Worm (Caenorhabditis elegans) whole organism, mixed stage, embryonic: ENCODE results near the gene hsp-3.

Experiments
- bed-3 ChIP-seq: fragments of 200-800 bp; sonication (Bioruptor generic); optimal IDR thresholded peaks from 3 replicates; lab custom pipeline; 2018; ENCODE audit warnings: mild to moderate bottlenecking, missing genetic modification characterization, moderate library complexity, missing compliant biosample characterization
- ceh-83 ChIP-seq: fragments of 200-800 bp; sonication (Bioruptor generic); optimal IDR thresholded peaks from 2 replicates; lab custom pipeline; 2018; ENCODE audit warnings: mild to moderate bottlenecking, missing genetic modification characterization, missing compliant biosample characterization

ce11 chrX:6066618-6067017 is 25.3 kb downstream of the hsp-3 start:
- no peak for TF ChIP-seq bed-3 (GFP tag; lab: Kevin White, UChicago)
- TF ChIP-seq ceh-83 (GFP tag; lab: Kevin White, UChicago) = no peak
